Worm (Caenorhabditis elegans): Measurements from ENCODE around the gene grdn-1.

grdn-1 gene

ce11 chrV:18581393-18582113 is 11.0 kb upstream of the grdn-1 start:
- peak; percentile 84 for TF ChIP-seq ceh-36 (tag; optimal IDR thresholded peaks at IDR 0.05)
- TF ChIP-seq sea-1 (GFP tag; conservative IDR thresholded peaks at IDR 0.05), result no peak
- TF ChIP-seq hmbx-1 (tag; optimal IDR thresholded peaks at IDR 0.05), result no peak

ce11 chrV:18582358-18582757 is 10.2 kb upstream of the grdn-1 start, which contains the start of gene txt-14:
Gene txt-14, plus strand, starts transcription at chrV:18582658.
- TF ChIP-seq hnd-1 (tag; optimal IDR thresholded peaks at IDR 0.05) (no peak), hmg-4 (GFP tag; optimal IDR thresholded peaks at IDR 0.05) (no peak), pes-1 (GFP tag; IDR thresholded peaks at IDR 0.05) (no peak), F13C5.2 (tag; optimal IDR thresholded peaks at IDR 0.05) (no peak), hmbx-1 (tag; optimal IDR thresholded peaks at IDR 0.05) (no peak), ceh-13 (GFP tag; optimal IDR thresholded peaks at IDR 0.05) (no peak), ama-1 (optimal IDR thresholded peaks at IDR 0.05) (no peak), ets-7 (tag; optimal IDR thresholded peaks at IDR 0.05) (no peak), scrt-1 (GFP tag; IDR thresholded peaks at IDR 0.05) (no peak), B0310.2 (tag; optimal IDR thresholded peaks at IDR 0.05) (no peak), sea-1 (GFP tag; conservative IDR thresholded peaks at IDR 0.05) (no peak), tbx-11 (GFP tag; IDR thresholded peaks at IDR 0.05) (no peak), aly-1 (tag; optimal IDR thresholded peaks at IDR 0.05) (no peak)

ce11 chrV:18585102-18585501 is 7.4 kb upstream of the grdn-1 start:
- TF ChIP-seq B0310.2 (tag; optimal IDR thresholded peaks at IDR 0.05), result no peak
- no peak for TF ChIP-seq tra-4 (tag; optimal IDR thresholded peaks at IDR 0.05)
- no peak for TF ChIP-seq ets-7 (tag; optimal IDR thresholded peaks at IDR 0.05)
- no peak for TF ChIP-seq hmg-4 (GFP tag; optimal IDR thresholded peaks at IDR 0.05)
- no peak for TF ChIP-seq hmbx-1 (tag; optimal IDR thresholded peaks at IDR 0.05)
- TF ChIP-seq scrt-1 (GFP tag; IDR thresholded peaks at IDR 0.05), result no peak
- TF ChIP-seq tbx-37 (GFP tag; conservative IDR thresholded peaks at IDR 0.05), result no peak
- TF ChIP-seq ceh-13 (GFP tag; optimal IDR thresholded peaks at IDR 0.05), result no peak

ce11 chrV:18586954-18587353 is 5.6 kb upstream of the grdn-1 start:
- no peak for TF ChIP-seq tra-4 (tag; optimal IDR thresholded peaks at IDR 0.05)
- TF ChIP-seq tbx-11 (GFP tag; IDR thresholded peaks at IDR 0.05), result no peak
- no peak for TF ChIP-seq F13C5.2 (tag; optimal IDR thresholded peaks at IDR 0.05)
- TF ChIP-seq hnd-1 (tag; optimal IDR thresholded peaks at IDR 0.05), result no peak
- TF ChIP-seq ceh-36 (tag; optimal IDR thresholded peaks at IDR 0.05), result no peak
- TF ChIP-seq scrt-1 (GFP tag; IDR thresholded peaks at IDR 0.05), result no peak
- TF ChIP-seq flt-1 (GFP tag; IDR thresholded peaks at IDR 0.05), result no peak
- TF ChIP-seq hmg-4 (GFP tag; optimal IDR thresholded peaks at IDR 0.05), result no peak
- TF ChIP-seq pes-1 (GFP tag; IDR thresholded peaks at IDR 0.05), result no peak
- TF ChIP-seq aly-1 (tag; optimal IDR thresholded peaks at IDR 0.05), result no peak
- TF ChIP-seq B0310.2 (tag; optimal IDR thresholded peaks at IDR 0.05), result no peak
- TF ChIP-seq ama-1 (optimal IDR thresholded peaks at IDR 0.05), result no peak
- no peak for TF ChIP-seq tbx-37 (GFP tag; conservative IDR thresholded peaks at IDR 0.05)
- no peak for TF ChIP-seq hmbx-1 (tag; optimal IDR thresholded peaks at IDR 0.05)
- TF ChIP-seq ceh-13 (GFP tag; optimal IDR thresholded peaks at IDR 0.05), result no peak
- no peak for TF ChIP-seq ets-7 (tag; optimal IDR thresholded peaks at IDR 0.05)
- TF ChIP-seq sea-1 (GFP tag; conservative IDR thresholded peaks at IDR 0.05), result no peak

- TF ChIP-seq ama-1 (optimal IDR thresholded peaks at IDR 0.05) (no peak), sea-1 (GFP tag; conservative IDR thresholded peaks at IDR 0.05) (no peak), scrt-1 (GFP tag; IDR thresholded peaks at IDR 0.05) (no peak), tbx-11 (GFP tag; IDR thresholded peaks at IDR 0.05) (no peak), ceh-13 (GFP tag; optimal IDR thresholded peaks at IDR 0.05) (no peak), ceh-36 (tag; optimal IDR thresholded peaks at IDR 0.05) (peak; percentile 90)
These were observed 4.6 kb upstream of the grdn-1 start for ce11 chrV:18587936-18588335.

- TF ChIP-seq hmg-4 (GFP tag; optimal IDR thresholded peaks at IDR 0.05) (peak; percentile 33), ets-7 (tag; optimal IDR thresholded peaks at IDR 0.05) (no peak), F13C5.2 (tag; optimal IDR thresholded peaks at IDR 0.05) (peak; percentile 7)
These were observed 3.0 kb upstream of the grdn-1 start for ce11 chrV:18589585-18589984.

- TF ChIP-seq pes-1 (GFP tag; IDR thresholded peaks at IDR 0.05) (no peak), aly-1 (tag; optimal IDR thresholded peaks at IDR 0.05) (no peak), flt-1 (GFP tag; IDR thresholded peaks at IDR 0.05) (no peak), ets-7 (tag; optimal IDR thresholded peaks at IDR 0.05) (no peak), hmg-4 (GFP tag; optimal IDR thresholded peaks at IDR 0.05) (no peak), tra-4 (tag; optimal IDR thresholded peaks at IDR 0.05) (no peak)
These were observed 3.7 kb downstream of the grdn-1 start for ce11 chrV:18596240-18596639.

- TF ChIP-seq F13C5.2 (tag; optimal IDR thresholded peaks at IDR 0.05), result no peak
- TF ChIP-seq tbx-11 (GFP tag; IDR thresholded peaks at IDR 0.05), result no peak
- TF ChIP-seq flt-1 (GFP tag; IDR thresholded peaks at IDR 0.05), result no peak
- TF ChIP-seq sea-1 (GFP tag; conservative IDR thresholded peaks at IDR 0.05), result no peak
- no peak for TF ChIP-seq tbx-37 (GFP tag; conservative IDR thresholded peaks at IDR 0.05)
- TF ChIP-seq scrt-1 (GFP tag; IDR thresholded peaks at IDR 0.05), result no peak
- no peak for TF ChIP-seq tra-4 (tag; optimal IDR thresholded peaks at IDR 0.05)
- peak; percentile 83 for TF ChIP-seq ceh-36 (tag; optimal IDR thresholded peaks at IDR 0.05)
- TF ChIP-seq ets-7 (tag; optimal IDR thresholded peaks at IDR 0.05), result no peak
These were observed 5.2 kb downstream of the grdn-1 start for ce11 chrV:18597779-18598178.

Measured in whole organism, early embryonic.